Fruit fly (Drosophila melanogaster) whole organism, prepupa: ENCODE results near the gene CG13108.
A peak's percentile ranks its signal among the peaks of the same experiment; 100 is the strongest.

Experiments
- Blimp-1 ChIP-seq: fragments of 200-800 bp; sonication (Bioruptor generic); optimal IDR thresholded peaks from 3 replicates; lab custom pipeline; 2017; ENCODE audit warnings: missing biosample characterization, missing genetic modification characterization, mild to moderate bottlenecking, moderate library complexity, missing genetic modification reagents
- CG10631 ChIP-seq: fragments of 200-800 bp; sonication (Bioruptor generic); optimal IDR thresholded peaks from 2 replicates; lab custom pipeline; 2016; ENCODE audit warnings: missing biosample characterization, missing genetic modification characterization
- CG10669 ChIP-seq: fragments of 200-800 bp; sonication (Bioruptor generic); optimal IDR thresholded peaks from 3 replicates; lab custom pipeline; 2018; ENCODE audit warnings: missing biosample characterization, mild to moderate bottlenecking, missing genetic modification characterization, moderate library complexity
- CG11294 ChIP-seq: fragments of 200-800 bp; sonication (Bioruptor generic); IDR thresholded peaks from 2 replicates; pipeline ENCODE4 v1.3.6; 2022; ENCODE audit warnings: missing biosample characterization, missing genetic modification characterization
- CG11762 ChIP-seq: fragments of 200-800 bp; sonication (Bioruptor generic); optimal IDR thresholded peaks from 3 replicates; lab custom pipeline; 2016; ENCODE audit warnings: missing biosample characterization, missing genetic modification characterization; ENCODE audit not compliant: insufficient read depth
- CG11902 ChIP-seq: fragments of 200-800 bp; sonication (Bioruptor generic); optimal IDR thresholded peaks from 3 replicates; lab custom pipeline; 2016; ENCODE audit warnings: missing biosample characterization, missing genetic modification characterization
- CG15336 ChIP-seq: fragments of 200-800 bp; sonication (Bioruptor generic); IDR thresholded peaks from 2 replicates; pipeline ENCODE4 v1.3.6; 2022; ENCODE audit warnings: missing biosample characterization, missing genetic modification characterization
- CG1621 ChIP-seq: fragments of 200-800 bp; sonication (Bioruptor generic); optimal IDR thresholded peaks from 3 replicates; lab custom pipeline; 2018; ENCODE audit warnings: missing biosample characterization, mild to moderate bottlenecking, missing genetic modification characterization
- CG16779 ChIP-seq: fragments of 200-800 bp; sonication (Bioruptor generic); optimal IDR thresholded peaks from 3 replicates; lab custom pipeline; 2017; ENCODE audit warnings: missing biosample characterization, mild to moderate bottlenecking, missing genetic modification characterization
- CG3032 ChIP-seq: fragments of 200-800 bp; optimal IDR thresholded peaks from 2 replicates; lab custom pipeline; 2019; ENCODE audit warnings: missing biosample characterization, mild to moderate bottlenecking, missing genetic modification characterization, moderate library complexity
- CG4318 ChIP-seq: fragments of 200-800 bp; sonication (Bioruptor generic); optimal IDR thresholded peaks from 3 replicates; lab custom pipeline; 2017; ENCODE audit warnings: missing biosample characterization, mild to moderate bottlenecking, missing genetic modification characterization
- CG6163 ChIP-seq: fragments of 200-800 bp; sonication (Bioruptor generic); IDR thresholded peaks from 3 replicates; pipeline ENCODE4 v1.3.6; 2022; ENCODE audit warnings: missing biosample characterization, missing genetic modification characterization
- CG6792 ChIP-seq: fragments of 200-800 bp; sonication (Bioruptor generic); optimal IDR thresholded peaks from 3 replicates; lab custom pipeline; 2016; ENCODE audit warnings: missing biosample characterization, missing genetic modification characterization
- CG6808 ChIP-seq: fragments of 200-800 bp; sonication (Bioruptor generic); optimal IDR thresholded peaks from 3 replicates; lab custom pipeline; 2017; ENCODE audit warnings: missing biosample characterization, missing genetic modification characterization, mild to moderate bottlenecking, moderate library complexity, missing genetic modification reagents
- CG6854 ChIP-seq: fragments of 200-800 bp; sonication (Bioruptor generic); optimal IDR thresholded peaks from 2 replicates; lab custom pipeline; 2017; ENCODE audit warnings: missing biosample characterization, mild to moderate bottlenecking, missing genetic modification characterization
- CG7368 ChIP-seq: fragments of 200-800 bp; sonication (Bioruptor generic); optimal IDR thresholded peaks from 3 replicates; lab custom pipeline; 2016; ENCODE audit warnings: missing biosample characterization, missing genetic modification characterization
- CG8119 ChIP-seq: fragments of 200-800 bp; sonication (Bioruptor generic); IDR thresholded peaks from 3 replicates; pipeline ENCODE4 v1.3.6; 2022; ENCODE audit warnings: missing biosample characterization, missing genetic modification characterization
- CG8319 ChIP-seq: fragments of 200-800 bp; sonication (Bioruptor generic); optimal IDR thresholded peaks from 3 replicates; lab custom pipeline; 2016; ENCODE audit warnings: missing biosample characterization, missing genetic modification characterization
- CG8632 ChIP-seq: fragments of 200-800 bp; sonication (Bioruptor generic); optimal IDR thresholded peaks from 3 replicates; lab custom pipeline; 2016; ENCODE audit warnings: missing biosample characterization, missing genetic modification characterization
- CG9139 ChIP-seq: fragments of 200-800 bp; sonication (Bioruptor generic); optimal IDR thresholded peaks from 3 replicates; lab custom pipeline; 2017; ENCODE audit warnings: missing biosample characterization, mild to moderate bottlenecking, missing genetic modification characterization
- Eip75B ChIP-seq: fragments of 200-800 bp; sonication (Bioruptor generic); optimal IDR thresholded peaks from 3 replicates; lab custom pipeline; 2016; ENCODE audit warnings: missing biosample characterization, missing genetic modification characterization
- Eip78C ChIP-seq: fragments of 200-800 bp; sonication (Bioruptor generic); peaks from one replicate; lab custom pipeline; 2016; ENCODE audit warnings: missing biosample characterization, missing genetic modification characterization
- Ets21C ChIP-seq: fragments of 200-800 bp; sonication (Bioruptor generic); optimal IDR thresholded peaks from 3 replicates; lab custom pipeline; 2016; ENCODE audit warnings: missing biosample characterization, missing genetic modification characterization
- Ets96B ChIP-seq: fragments of 200-800 bp; optimal IDR thresholded peaks from 2 replicates; lab custom pipeline; 2019; ENCODE audit warnings: missing biosample characterization, mild to moderate bottlenecking, missing genetic modification characterization, moderate library complexity
- Gug ChIP-seq: fragments of 200-800 bp; sonication (Bioruptor generic); IDR thresholded peaks from 2 replicates; pipeline ENCODE4 v1.3.6; 2022; ENCODE audit warnings: missing biosample characterization, missing genetic modification characterization
- Hr38 ChIP-seq: sonication (Bioruptor generic); optimal IDR thresholded peaks from 2 replicates; lab custom pipeline; 2016; ENCODE audit warnings: missing biosample characterization, missing genetic modification characterization
- Hr39 ChIP-seq: fragments of 200-800 bp; sonication (Bioruptor generic); optimal IDR thresholded peaks from 2 replicates; lab custom pipeline; 2016; ENCODE audit warnings: missing biosample characterization, missing genetic modification characterization
- Hr4 ChIP-seq: fragments of 200-800 bp; sonication (Bioruptor generic); optimal IDR thresholded peaks from 3 replicates; lab custom pipeline; 2016; ENCODE audit warnings: missing biosample characterization, missing genetic modification characterization
- Met ChIP-seq: fragments of 200-800 bp; sonication (Bioruptor generic); optimal IDR thresholded peaks from 3 replicates; lab custom pipeline; 2016; ENCODE audit warnings: missing biosample characterization, missing genetic modification characterization
- Smox ChIP-seq: fragments of 200-800 bp; sonication (Bioruptor generic); optimal IDR thresholded peaks from 3 replicates; lab custom pipeline; 2016; ENCODE audit warnings: missing biosample characterization, missing genetic modification characterization
- Sox14 ChIP-seq: fragments of 200-800 bp; sonication (Bioruptor generic); optimal IDR thresholded peaks from 3 replicates; lab custom pipeline; 2016; ENCODE audit warnings: missing biosample characterization, missing genetic modification characterization
- Sox15 ChIP-seq: fragments of 200-800 bp; sonication (Bioruptor generic); optimal IDR thresholded peaks from 3 replicates; lab custom pipeline; 2016; ENCODE audit warnings: missing biosample characterization, missing genetic modification characterization
- achi ChIP-seq: fragments of 200-800 bp; sonication (Bioruptor generic); optimal IDR thresholded peaks from 3 replicates; lab custom pipeline; 2016; ENCODE audit warnings: missing biosample characterization, missing genetic modification characterization
- acj6 ChIP-seq: fragments of 200-800 bp; sonication (Bioruptor generic); optimal IDR thresholded peaks from 3 replicates; lab custom pipeline; 2016; ENCODE audit warnings: missing biosample characterization, missing genetic modification characterization
- cyc ChIP-seq: fragments of 200-800 bp; sonication (Bioruptor generic); optimal IDR thresholded peaks from 3 replicates; lab custom pipeline; 2016; ENCODE audit warnings: missing biosample characterization, missing genetic modification characterization
- dac ChIP-seq: fragments of 200-800 bp; sonication (Bioruptor generic); optimal IDR thresholded peaks from 2 replicates; lab custom pipeline; 2017; ENCODE audit warnings: missing biosample characterization, mild to moderate bottlenecking, missing genetic modification characterization
- eg ChIP-seq: fragments of 200-800 bp; sonication (Bioruptor generic); IDR thresholded peaks from 3 replicates; pipeline ENCODE4 v1.3.6; 2022; ENCODE audit warnings: missing biosample characterization, missing genetic modification characterization
- esn ChIP-seq: fragments of 200-800 bp; sonication (Bioruptor generic); optimal IDR thresholded peaks from 2 replicates; lab custom pipeline; 2016; ENCODE audit warnings: missing biosample characterization, mild to moderate bottlenecking, missing genetic modification characterization, moderate library complexity
- fd59A ChIP-seq: fragments of 200-800 bp; sonication (Bioruptor generic); optimal IDR thresholded peaks from 2 replicates; lab custom pipeline; 2017; ENCODE audit warnings: missing biosample characterization, mild to moderate bottlenecking, missing genetic modification characterization, missing genetic modification reagents
- fd85E ChIP-seq: fragments of 200-800 bp; sonication (Bioruptor generic); optimal IDR thresholded peaks from 3 replicates; lab custom pipeline; 2016; ENCODE audit warnings: missing biosample characterization, missing genetic modification characterization
- fkh ChIP-seq: fragments of 200-800 bp; sonication (Bioruptor generic); optimal IDR thresholded peaks from 3 replicates; lab custom pipeline; 2017; ENCODE audit warnings: missing biosample characterization, mild to moderate bottlenecking, missing genetic modification characterization, moderate library complexity
- lz ChIP-seq: fragments of 200-800 bp; sonication (Bioruptor generic); optimal IDR thresholded peaks from 3 replicates; lab custom pipeline; 2016; ENCODE audit warnings: missing biosample characterization, missing genetic modification characterization
- net ChIP-seq: fragments of 200-800 bp; sonication (Bioruptor generic); optimal IDR thresholded peaks from 3 replicates; lab custom pipeline; 2016; ENCODE audit warnings: missing biosample characterization, missing genetic modification characterization
- pdm3 ChIP-seq: fragments of 200-800 bp; sonication (Bioruptor generic); optimal IDR thresholded peaks from 3 replicates; lab custom pipeline; 2016; ENCODE audit warnings: missing biosample characterization, missing genetic modification characterization
- salr ChIP-seq, 2 experiments: fragments of 200-800 bp; sonication (Bioruptor generic); optimal IDR thresholded peaks; 3 replicates each; lab custom pipeline; 2016 to 2018; ENCODE audit warnings: missing biosample characterization in 2 of 2, missing genetic modification characterization in 2 of 2, mild to moderate bottlenecking in 1 of 2
- spab ChIP-seq: fragments of 200-800 bp; sonication (Bioruptor generic); optimal IDR thresholded peaks from 2 replicates; lab custom pipeline; 2017; ENCODE audit warnings: missing biosample characterization, mild to moderate bottlenecking, missing genetic modification characterization, missing genetic modification reagents
- ss ChIP-seq, 2 experiments: fragments of 200-800 bp; sonication (Bioruptor generic); optimal IDR thresholded peaks; 2 replicates in 1 of 2; 3 replicates in 1 of 2; lab custom pipeline; 2017 to 2018; ENCODE audit warnings: mild to moderate bottlenecking in 2 of 2, missing biosample characterization in 2 of 2, missing genetic modification characterization in 2 of 2, moderate library complexity in 1 of 2
- svp ChIP-seq: fragments of 200-800 bp; sonication (Bioruptor generic); peaks from one replicate; lab custom pipeline; 2016; ENCODE audit warnings: missing biosample characterization, missing genetic modification characterization
- topi ChIP-seq: fragments of 200-800 bp; sonication (Bioruptor generic); optimal IDR thresholded peaks from 3 replicates; lab custom pipeline; 2016; ENCODE audit warnings: missing biosample characterization, missing genetic modification characterization

Gene CG13108

dm6 chr2L:9175172-9175571, 11.1 kb downstream of the CG13108 start (continued):
- TF ChIP-seq salr (GFP tag; optimal IDR thresholded peaks at IDR 0.05; lab: Kevin White, UChicago) (peak in 1 of 2 experiments; percentile 31), fkh (peak; percentile 49), CG15336 (GFP tag; lab: Robert Waterston, UW) (peak; percentile 97), Hr38 (GFP tag; lab: Kevin White, UChicago) (no peak), CG6163 (GFP tag; lab: Robert Waterston, UW) (peak; percentile 97), fd85E (peak; percentile 74), CG8119 (GFP tag; lab: Robert Waterston, UW) (peak; percentile 94), CG6854 (GFP tag; lab: Kevin White, UChicago) (peak; percentile 84)

DNA sequence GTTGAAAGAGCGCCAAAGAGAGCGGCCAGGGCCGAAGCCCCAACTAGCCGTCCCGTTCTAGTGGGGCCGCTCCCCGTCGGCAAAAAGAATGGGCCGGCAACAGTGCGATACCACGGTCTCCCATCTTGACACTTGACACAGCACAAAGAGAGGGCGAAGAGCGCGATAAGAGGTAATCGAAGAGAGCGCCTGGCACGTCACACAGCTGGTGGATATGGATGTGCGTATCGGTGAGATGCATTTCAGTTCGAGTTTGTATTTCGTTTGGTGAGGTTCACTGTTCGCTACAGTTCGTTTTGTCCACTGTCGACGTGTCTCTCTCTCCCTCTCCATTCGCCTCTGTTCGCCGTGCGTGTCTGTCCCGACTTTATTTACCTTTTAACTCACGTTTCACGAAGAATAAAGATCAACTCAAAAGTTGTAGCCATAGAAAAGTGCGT, 12.1 kb downstream of the CG13108 start:
- TF ChIP-seq lz (GFP tag; lab: Kevin White, UChicago) (no peak), cyc (GFP tag; lab: Kevin White, UChicago) (no peak), Ets96B (tag; lab: Kevin White, UChicago) (peak; percentile 49), Hr4 (GFP tag; lab: Kevin White, UChicago) (no peak), CG6808 (GFP tag; lab: Kevin White, UChicago) (peak; percentile 44), CG4318 (no peak), Sox15 (no peak), CG8632 (peak; percentile 29), Smox (GFP tag; lab: Kevin White, UChicago) (no peak), net (peak; percentile 66), esn (GFP tag; lab: Kevin White, UChicago) (peak; percentile 46), Ets21C (GFP tag; lab: Kevin White, UChicago) (no peak), fd85E (peak; percentile 48), CG15336 (GFP tag; lab: Robert Waterston, UW) (peak; percentile 88), CG1621 (tag; lab: Kevin White, UChicago) (peak; percentile 53), CG10669 (GFP tag; lab: Kevin White, UChicago) (no peak), CG6792 (GFP tag; lab: Kevin White, UChicago) (peak; percentile 9), svp (GFP tag; lab: Kevin White, UChicago) (peak; percentile 99), topi (peak; percentile 46), CG9139 (GFP tag; lab: Kevin White, UChicago) (peak; percentile 47), CG11294 (peak; percentile 51; the same call in 1 of the 2 replicates), CG6854 (GFP tag; lab: Kevin White, UChicago) (peak; percentile 88), CG11902 (GFP tag; lab: Kevin White, UChicago) (no peak), fkh (peak; percentile 84), dac (GFP tag; lab: Kevin White, UChicago) (no peak), ss (GFP tag; optimal IDR thresholded peaks at IDR 0.05; lab: Kevin White, UChicago) (peak; percentile 81), eg (GFP tag; lab: Robert Waterston, UW) (peak; percentile 88), fd59A (GFP tag; lab: Kevin White, UChicago) (peak; percentile 19), CG7368 (peak; percentile 37), Sox14 (peak; percentile 55), CG10631 (no peak), CG11762 (GFP tag; lab: Kevin White, UChicago) (no peak), salr (GFP tag; optimal IDR thresholded peaks at IDR 0.05; lab: Kevin White, UChicago) (no peak), CG16779 (tag; lab: Kevin White, UChicago) (peak; percentile 78), CG6163 (GFP tag; lab: Robert Waterston, UW) (peak; percentile 90), acj6 (GFP tag; lab: Kevin White, UChicago) (no peak), pdm3 (GFP tag; lab: Kevin White, UChicago) (no peak), Eip78C (GFP tag; lab: Kevin White, UChicago) (no peak), Gug (peak; percentile 31), achi (GFP tag; lab: Kevin White, UChicago) (no peak), Hr39 (GFP tag; lab: Kevin White, UChicago) (no peak), CG8319 (GFP tag; lab: Kevin White, UChicago) (peak; percentile 22), Blimp-1 (GFP tag; lab: Kevin White, UChicago) (peak; percentile 27), CG3032 (tag; lab: Kevin White, UChicago) (no peak), Met (GFP tag; lab: Kevin White, UChicago) (peak; percentile 5), spab (GFP tag; lab: Kevin White, UChicago) (no peak), Eip75B (peak; percentile 14), Hr38 (GFP tag; lab: Kevin White, UChicago) (no peak)
